Fruit fly (Drosophila melanogaster): ENCODE measurements around the gene Dhfr.

Dhfr gene

dm6 chr3R:16469501-16470263 is 11.3 kb upstream of the Dhfr start, which contains the start of the genes CG42232 and CSN5 (continued):
- peak; percentile 40 for TF ChIP-seq CG18764 (GFP tag; optimal IDR thresholded peaks at IDR 0.05)
- TF ChIP-seq onecut (GFP tag; IDR thresholded peaks at IDR 0.05), result no peak
- no peak for TF ChIP-seq salm (tag; optimal IDR thresholded peaks at IDR 0.05)
- TF ChIP-seq NK7.1 (GFP tag; optimal IDR thresholded peaks at IDR 0.05), result no peak
- TF ChIP-seq NfI (GFP tag; optimal IDR thresholded peaks at IDR 0.05), result no peak
- TF ChIP-seq CG10209 (GFP tag; optimal IDR thresholded peaks at IDR 0.05), result no peak
- no peak for TF ChIP-seq toy (GFP tag; IDR thresholded peaks at IDR 0.05)
- no peak for TF ChIP-seq Lhr (GFP tag; optimal IDR thresholded peaks at IDR 0.05)
- peak; percentile 27; the same call in 1 of the 2 replicates for TF ChIP-seq bbx (GFP tag; IDR thresholded peaks at IDR 0.05; ENCODE audit: partially characterized antibody)
- no peak for TF ChIP-seq CG10565 (GFP tag; optimal IDR thresholded peaks at IDR 0.05)
- peak; percentile 76 for TF ChIP-seq CG17829 (tag; optimal IDR thresholded peaks at IDR 0.05)
- peak; percentile 14 for TF ChIP-seq CG9797 (GFP tag; optimal IDR thresholded peaks at IDR 0.05)
- TF ChIP-seq CG31365 (tag; optimal IDR thresholded peaks at IDR 0.05), result no peak
- no peak for TF ChIP-seq fd3F (GFP tag; optimal IDR thresholded peaks at IDR 0.05)
- TF ChIP-seq CG1602 (GFP tag; optimal IDR thresholded peaks at IDR 0.05), result peak; percentile 67
- peak; percentile 44 for TF ChIP-seq zfh2 (GFP tag; optimal IDR thresholded peaks at IDR 0.05)
- peak; percentile 99 for TF ChIP-seq nerfin-1 (tag; optimal IDR thresholded peaks at IDR 0.05)
- peak; percentile 67 for TF ChIP-seq CG2116 (GFP tag; optimal IDR thresholded peaks at IDR 0.05)
- no peak for TF ChIP-seq CG18476 (GFP tag; optimal IDR thresholded peaks at IDR 0.05)
- no peak for TF ChIP-seq luna (GFP tag; optimal IDR thresholded peaks at IDR 0.05)
- TF ChIP-seq dm (GFP tag; optimal IDR thresholded peaks at IDR 0.05), result peak; percentile 28
- no peak for TF ChIP-seq pan (optimal IDR thresholded peaks at IDR 0.05)
- peak in 1 of 2 experiments; percentile 53 for TF ChIP-seq pan (GFP tag; optimal IDR thresholded peaks at IDR 0.05 in 1 of 2, IDR thresholded peaks at IDR 0.05 in 1 of 2)
- TF ChIP-seq bowl (GFP tag; IDR thresholded peaks at IDR 0.05), result no peak
- no peak for TF ChIP-seq CG14667 (GFP tag; IDR thresholded peaks at IDR 0.05)
- peak; percentile 91 for TF ChIP-seq Ets65A (GFP tag)
- peak; percentile 52; the same call in 1 of the 3 replicates for TF ChIP-seq CG6791 (GFP tag; IDR thresholded peaks at IDR 0.05; ENCODE audit: partially characterized antibody)
- TF ChIP-seq sna (GFP tag; IDR thresholded peaks at IDR 0.05; ENCODE audit: partially characterized antibody), result no peak
- TF ChIP-seq CG10274 (GFP tag; optimal IDR thresholded peaks at IDR 0.05), result no peak
- TF ChIP-seq CG7745 (tag; optimal IDR thresholded peaks at IDR 0.05), result no peak
- TF ChIP-seq CoRest (tag; optimal IDR thresholded peaks at IDR 0.05), result peak; percentile 79
- TF ChIP-seq CG34422 (GFP tag; IDR thresholded peaks at IDR 0.05), result peak; percentile 21; the same call in 1 of the 3 replicates
- peak in 1 of 2 experiments; percentile 36 for TF ChIP-seq Pdp1 (GFP tag; optimal IDR thresholded peaks at IDR 0.05)
- TF ChIP-seq CG14441 (GFP tag; IDR thresholded peaks at IDR 0.05), result peak; percentile 39; the same call in 1 of the 2 replicates
- TF ChIP-seq pita (GFP tag; optimal IDR thresholded peaks at IDR 0.05), result no peak
- peak; percentile 38; the same call in 1 of the 2 replicates for TF ChIP-seq ap (GFP tag; IDR thresholded peaks at IDR 0.05)
- no peak for TF ChIP-seq CG11560 (tag; IDR thresholded peaks at IDR 0.05)
- 0 out of 2 replicates have a peak, but pooled peaks have one; percentile 16 for TF ChIP-seq CG5953 (GFP tag; IDR thresholded peaks at IDR 0.05)
- no peak for TF ChIP-seq pfk (GFP tag; optimal IDR thresholded peaks at IDR 0.05)
- TF ChIP-seq Myb (GFP tag; optimal IDR thresholded peaks at IDR 0.05), result peak; percentile 96
- no peak for TF ChIP-seq CG11696 (GFP tag; IDR thresholded peaks at IDR 0.05)
- TF ChIP-seq Hmx (GFP tag; optimal IDR thresholded peaks at IDR 0.05), result no peak
- TF ChIP-seq shn (GFP tag; optimal IDR thresholded peaks at IDR 0.05), result peak; percentile 12
- TF ChIP-seq Abd-B (GFP tag; optimal IDR thresholded peaks at IDR 0.05), result no peak
- TF ChIP-seq CG9727 (GFP tag; optimal IDR thresholded peaks at IDR 0.05), result peak; percentile 68
- no peak for TF ChIP-seq bigmax (GFP tag; optimal IDR thresholded peaks at IDR 0.05)
- TF ChIP-seq ci (GFP tag; IDR thresholded peaks at IDR 0.05), result peak; percentile 50; the same call in 2 of the 3 replicates
- peak; percentile 78 for TF ChIP-seq Xbp1 (GFP tag; optimal IDR thresholded peaks at IDR 0.05)
- TF ChIP-seq crol (GFP tag; IDR thresholded peaks at IDR 0.05), result no peak
